Worm (Caenorhabditis elegans): ENCODE results near the gene nlp-60.

ce11 chrIV:8686510-8686909, 7.4 kb upstream of the nlp-60 start, which contains the start of gene pole-2:
- TF ChIP-seq ceh-44 (GFP tag; IDR thresholded peaks at IDR 0.05) (no peak), unc-130 (GFP tag; optimal IDR thresholded peaks at IDR 0.05) (no peak), zfp-3 (GFP tag; conservative IDR thresholded peaks at IDR 0.05) (no peak), nhr-111 (GFP tag; optimal IDR thresholded peaks at IDR 0.05) (no peak), lim-7 (GFP tag; IDR thresholded peaks at IDR 0.05) (no peak), unc-62 (GFP tag; optimal IDR thresholded peaks at IDR 0.05 in 1 of 2) (no peak), unc-62 (tag; optimal IDR thresholded peaks at IDR 0.05) (no peak), lin-15B (tag; optimal IDR thresholded peaks at IDR 0.05) (no peak), nhr-25 (tag; optimal IDR thresholded peaks at IDR 0.05; ENCODE audit: borderline replicate concordance, insufficient read depth) (no peak), lin-29 (GFP tag; IDR thresholded peaks at IDR 0.05) (no peak), ceh-82 (tag; optimal IDR thresholded peaks at IDR 0.05) (no peak), pha-4 (GFP tag; IDR thresholded peaks at IDR 0.05) (no peak), pha-4 (tag; optimal IDR thresholded peaks at IDR 0.05) (no peak), snpc-1.2 (GFP tag; IDR thresholded peaks at IDR 0.05) (no peak)
